Worm (Caenorhabditis elegans) whole organism, L4 larva: ENCODE data around the gene ZK418.13.

Source experiments
- D1046.2 ChIP-seq: fragments of 200-800 bp; sonication (Bioruptor generic); IDR thresholded peaks from 2 replicates; pipeline ENCODE4 v1.3.6; 2022; ENCODE audit warnings: missing genetic modification characterization, missing compliant biosample characterization
- F37D6.2 ChIP-seq: sonication (generic microtip); optimal IDR thresholded peaks from 2 replicates; lab custom pipeline; 2016; ENCODE audit warnings: mild to moderate bottlenecking, missing genetic modification characterization, missing compliant biosample characterization
- F44E2.7 ChIP-seq: fragments of 200-800 bp; sonication (Bioruptor generic); IDR thresholded peaks from 2 replicates; pipeline ENCODE4 v2.1.2; 2022; ENCODE audit warnings: missing genetic modification characterization, missing compliant biosample characterization
- F49E8.2 ChIP-seq: sonication (generic microtip); optimal IDR thresholded peaks from 2 replicates; lab custom pipeline; 2016; ENCODE audit warnings: missing compliant biosample characterization, mild to moderate bottlenecking, missing genetic modification characterization, borderline replicate concordance
- Y105C5A.15 ChIP-seq: fragments of 200-800 bp; sonication (Bioruptor generic); IDR thresholded peaks from 2 replicates; pipeline ENCODE4 v1.3.6; 2022; ENCODE audit warnings: missing genetic modification characterization, missing compliant biosample characterization
- ZK546.5 ChIP-seq, 2 experiments: sonication (generic microtip); optimal IDR thresholded peaks; 2 replicates each; lab custom pipeline; 2017; ENCODE audit warnings: missing biosample characterization in 2 of 2, missing genetic modification characterization in 2 of 2
- aha-1 ChIP-seq: fragments of 150-350 bp; peaks from one replicate; lab custom pipeline; 2014; ENCODE audit warnings: missing biosample characterization, missing genetic modification characterization
- ama-1 ChIP-seq: fragments of 150-350 bp; optimal IDR thresholded peaks from 2 replicates; lab custom pipeline; 2014; ENCODE audit warnings: inconsistent platforms, mixed read lengths
- attf-4 ChIP-seq: sonication (generic microtip); optimal IDR thresholded peaks from 3 replicates; lab custom pipeline; 2017; ENCODE audit warnings: missing biosample characterization, missing genetic modification characterization
- ceh-20 ChIP-seq: fragments of 200-800 bp; sonication (Bioruptor generic); IDR thresholded peaks from 2 replicates; pipeline ENCODE4 v1.3.6; 2022; ENCODE audit warnings: missing genetic modification reagents, missing genetic modification characterization, missing compliant biosample characterization
- ceh-82 ChIP-seq: sonication (generic microtip); optimal IDR thresholded peaks from 2 replicates; lab custom pipeline; 2017; ENCODE audit warnings: missing biosample characterization, missing genetic modification characterization
- ces-1 ChIP-seq: fragments of 150-350 bp; sonication (generic microtip); optimal IDR thresholded peaks from 4 replicates; lab custom pipeline; 2014; ENCODE audit warnings: missing biosample characterization, missing genetic modification reagents, missing genetic modification characterization
- ctbp-1 ChIP-seq: fragments of 200-800 bp; sonication (Bioruptor generic); IDR thresholded peaks from 2 replicates; pipeline ENCODE4 v1.3.6; 2022; ENCODE audit warnings: missing genetic modification reagents, missing genetic modification characterization, missing compliant biosample characterization
- daf-19 ChIP-seq: fragments of 200-800 bp; sonication (Bioruptor generic); conservative IDR thresholded peaks from 2 replicates; pipeline ENCODE4 v1.3.6; 2022; ENCODE audit warnings: missing genetic modification characterization, missing compliant biosample characterization
- daf-8 ChIP-seq: fragments of 200-800 bp; sonication (Bioruptor generic); IDR thresholded peaks from 2 replicates; pipeline ENCODE4 v1.3.6; 2022; ENCODE audit warnings: missing genetic modification characterization, missing compliant biosample characterization
- dmd-8 ChIP-seq: fragments of 200-800 bp; sonication (Bioruptor generic); IDR thresholded peaks from 2 replicates; pipeline ENCODE4 v1.3.6; 2022; ENCODE audit warnings: missing genetic modification characterization, missing compliant biosample characterization
- egl-27 ChIP-seq: sonication (generic microtip); optimal IDR thresholded peaks from 3 replicates; lab custom pipeline; 2017; ENCODE audit warnings: missing biosample characterization, missing genetic modification reagents, missing genetic modification characterization
- fkh-10 ChIP-seq: fragments of 150-350 bp; optimal IDR thresholded peaks from 2 replicates; lab custom pipeline; 2014; ENCODE audit warnings: missing biosample characterization, missing genetic modification reagents, missing genetic modification characterization
- fos-1 ChIP-seq: fragments of 150-350 bp; optimal IDR thresholded peaks from 2 replicates; lab custom pipeline; 2014; ENCODE audit warnings: missing biosample characterization, missing genetic modification characterization
- hif-1 ChIP-seq, 2 experiments: sonication (generic microtip); optimal IDR thresholded peaks; 2 replicates each; lab custom pipeline; 2016 to 2017; ENCODE audit warnings: missing compliant biosample characterization in 2 of 2, missing genetic modification characterization in 2 of 2, missing genetic modification reagents in 2 of 2, missing genotype in 2 of 2, mild to moderate bottlenecking in 1 of 2
- hlh-30 ChIP-seq: sonication (generic microtip); optimal IDR thresholded peaks from 2 replicates; lab custom pipeline; 2017; ENCODE audit warnings: antibody characterized with exemption, mild to moderate bottlenecking, missing genetic modification characterization, missing compliant biosample characterization; ENCODE audit not compliant: insufficient read depth
- hmg-1.1 ChIP-seq: fragments of 200-800 bp; sonication (Bioruptor generic); IDR thresholded peaks from 2 replicates; pipeline ENCODE4 v1.3.6; 2022; ENCODE audit warnings: missing genetic modification reagents, missing genetic modification characterization, missing compliant biosample characterization
- jun-1 ChIP-seq: fragments of 150-350 bp; optimal IDR thresholded peaks from 2 replicates; lab custom pipeline; 2014; ENCODE audit warnings: missing biosample characterization, missing genetic modification reagents, missing genetic modification characterization
- lin-15B ChIP-seq: fragments of 150-350 bp; sonication (generic microtip); optimal IDR thresholded peaks from 3 replicates; lab custom pipeline; 2014; ENCODE audit warnings: missing biosample characterization, missing genetic modification characterization
- lin-39 ChIP-seq: fragments of 150-350 bp; optimal IDR thresholded peaks from 2 replicates; lab custom pipeline; 2014; ENCODE audit warnings: missing biosample characterization, missing genetic modification reagents, missing genetic modification characterization
- lsy-2 ChIP-seq, 2 experiments: fragments of 150-350 bp in 1 of 2; sonication (generic microtip) in 1 of 2; optimal IDR thresholded peaks; 2 replicates each; lab custom pipeline; 2014 to 2017; ENCODE audit warnings: missing biosample characterization in 2 of 2, missing genetic modification characterization in 2 of 2
- mdt-29 ChIP-seq: fragments of 200-800 bp; sonication (Bioruptor generic); IDR thresholded peaks from 2 replicates; pipeline ENCODE4 v1.3.6; 2022; ENCODE audit warnings: missing genetic modification reagents, missing genetic modification characterization, missing compliant biosample characterization
- mep-1 ChIP-seq: fragments of 150-350 bp; sonication (generic microtip); optimal IDR thresholded peaks from 3 replicates; lab custom pipeline; 2014; ENCODE audit warnings: missing biosample characterization, missing genetic modification characterization
- nhr-102 ChIP-seq: sonication (generic microtip); optimal IDR thresholded peaks from 2 replicates; lab custom pipeline; 2016; ENCODE audit warnings: mild to moderate bottlenecking, missing genetic modification characterization, moderate library complexity, missing compliant biosample characterization
- nhr-11 ChIP-seq: fragments of 150-350 bp; optimal IDR thresholded peaks from 2 replicates; lab custom pipeline; 2014; ENCODE audit warnings: missing biosample characterization, missing genetic modification characterization
- nhr-25 ChIP-seq: sonication (generic microtip); optimal IDR thresholded peaks from 2 replicates; lab custom pipeline; 2017; ENCODE audit warnings: missing genetic modification characterization, mild to moderate bottlenecking, missing compliant biosample characterization, antibody characterized with exemption, moderate library complexity, borderline replicate concordance; ENCODE audit not compliant: insufficient read depth
- nhr-28 ChIP-seq: fragments of 150-350 bp; optimal IDR thresholded peaks from 2 replicates; lab custom pipeline; 2014; ENCODE audit warnings: missing biosample characterization, missing genetic modification characterization
- nhr-41 ChIP-seq: fragments of 200-800 bp; sonication (Bioruptor generic); IDR thresholded peaks from 2 replicates; pipeline ENCODE4 v1.3.6; 2022; ENCODE audit warnings: missing genetic modification reagents, missing genetic modification characterization, missing compliant biosample characterization
- nhr-42 ChIP-seq: fragments of 200-800 bp; sonication (Bioruptor generic); IDR thresholded peaks from 2 replicates; pipeline ENCODE4 v1.3.6; 2022; ENCODE audit warnings: missing genetic modification characterization, missing compliant biosample characterization
- nhr-48 ChIP-seq: sonication (generic microtip); optimal IDR thresholded peaks from 2 replicates; lab custom pipeline; 2016; ENCODE audit warnings: mild to moderate bottlenecking, missing genetic modification characterization, missing compliant biosample characterization
- nhr-76 ChIP-seq: fragments of 150-350 bp; optimal IDR thresholded peaks from 2 replicates; lab custom pipeline; 2014; ENCODE audit warnings: missing biosample characterization, missing genetic modification characterization
- pqm-1 ChIP-seq: sonication (generic microtip); optimal IDR thresholded peaks from 2 replicates; lab custom pipeline; 2017; ENCODE audit warnings: missing biosample characterization, missing genetic modification characterization
- rbr-2 ChIP-seq: sonication (generic microtip); optimal IDR thresholded peaks from 2 replicates; lab custom pipeline; 2016; ENCODE audit warnings: missing genotype, missing genetic modification characterization, missing compliant biosample characterization
- set-16 ChIP-seq: fragments of 200-800 bp; sonication (Bioruptor generic); IDR thresholded peaks from 2 replicates; pipeline ENCODE4 v1.3.6; 2022; ENCODE audit warnings: missing genetic modification reagents, missing genetic modification characterization, missing compliant biosample characterization
- spr-3 ChIP-seq: fragments of 200-800 bp; sonication (Bioruptor generic); optimal IDR thresholded peaks from 2 replicates; lab custom pipeline; 2018; ENCODE audit warnings: mild to moderate bottlenecking, missing genetic modification characterization, missing compliant biosample characterization
- vab-7 ChIP-seq: fragments of 200-800 bp; sonication (Bioruptor generic); IDR thresholded peaks from 2 replicates; pipeline ENCODE4 v1.3.6; 2022; ENCODE audit warnings: missing genetic modification reagents, missing genetic modification characterization, missing compliant biosample characterization
- zag-1 ChIP-seq: fragments of 150-350 bp; optimal IDR thresholded peaks from 2 replicates; lab custom pipeline; 2014; ENCODE audit warnings: missing biosample characterization, missing genetic modification characterization
- zfp-3 ChIP-seq: fragments of 200-800 bp; sonication (Bioruptor generic); conservative IDR thresholded peaks from 2 replicates; pipeline ENCODE4 v1.3.6; 2022; ENCODE audit warnings: missing genetic modification reagents, missing genetic modification characterization, missing compliant biosample characterization
- zip-2 ChIP-seq: fragments of 150-350 bp; optimal IDR thresholded peaks from 2 replicates; lab custom pipeline; 2014; ENCODE audit warnings: missing biosample characterization, missing genetic modification characterization

Gene ZK418.13

ce11 chrIII:7096481-7096880 is 20.2 kb upstream of the ZK418.13 start:
- TF ChIP-seq jun-1 (tag; lab: Kevin White, UChicago): no peak
- TF ChIP-seq F37D6.2 (tag; lab: Kevin White, UChicago): no peak
- no peak for TF ChIP-seq ceh-82 (tag; lab: Kevin White, UChicago)
- peak; percentile 96 for TF ChIP-seq aha-1 (tag; lab: Kevin White, UChicago)

DNA sequence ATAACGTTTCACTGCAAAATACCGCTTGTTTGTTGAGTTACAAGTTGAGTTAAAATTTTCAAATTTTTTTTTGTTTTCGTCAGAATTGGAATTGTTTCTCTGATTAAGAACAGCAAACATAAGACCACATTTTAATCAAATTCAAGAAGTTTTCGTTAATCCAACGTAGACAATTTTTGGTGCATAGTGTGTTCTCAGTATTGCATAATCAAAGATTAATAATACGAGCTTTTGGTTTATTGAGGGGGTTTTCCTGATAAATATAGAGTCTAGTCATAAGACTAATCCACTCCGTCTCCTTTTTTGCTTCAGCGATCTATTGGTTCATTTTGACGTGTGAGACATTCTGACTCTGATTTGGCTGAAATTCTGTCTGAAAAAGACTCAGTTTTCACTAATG is 18.9 kb upstream of the ZK418.13 start, which contains the start of gene nhr-9:
nhr-9 (plus strand) TSS at position 307 of the 400 bp plus-strand sequence.
- no peak for TF ChIP-seq egl-27
- no peak for TF ChIP-seq spr-3 (GFP tag; lab: Kevin White, UChicago)
- no peak for TF ChIP-seq fos-1
- TF ChIP-seq ceh-20 (GFP tag; lab: Robert Waterston, UW): no peak
- no peak for TF ChIP-seq hlh-30
- no peak for TF ChIP-seq daf-8
- no peak for TF ChIP-seq hmg-1.1 (GFP tag; lab: Robert Waterston, UW)
- TF ChIP-seq lin-15B (tag; lab: Kevin White, UChicago): no peak
- TF ChIP-seq nhr-11 (tag; lab: Kevin White, UChicago): no peak
- TF ChIP-seq rbr-2 (tag; lab: Kevin White, UChicago): no peak
- TF ChIP-seq ama-1 (lab: Kevin White, UChicago): no peak
- TF ChIP-seq D1046.2 (GFP tag; lab: Robert Waterston, UW): no peak
- TF ChIP-seq ZK546.5 (tag; optimal IDR thresholded peaks at IDR 0.05; lab: Kevin White, UChicago): no peak
- TF ChIP-seq ces-1 (GFP tag; lab: Kevin White, UChicago): no peak
- TF ChIP-seq hif-1 (tag; optimal IDR thresholded peaks at IDR 0.05; lab: Kevin White, UChicago): no peak
- no peak for TF ChIP-seq daf-19 (GFP tag; lab: Robert Waterston, UW)
- no peak for TF ChIP-seq zag-1 (tag; lab: Kevin White, UChicago)
- TF ChIP-seq F44E2.7 (GFP tag; lab: Robert Waterston, UW): no peak
- TF ChIP-seq attf-4 (tag; lab: Kevin White, UChicago): no peak
- TF ChIP-seq ctbp-1 (GFP tag; lab: Robert Waterston, UW): no peak

DNA sequence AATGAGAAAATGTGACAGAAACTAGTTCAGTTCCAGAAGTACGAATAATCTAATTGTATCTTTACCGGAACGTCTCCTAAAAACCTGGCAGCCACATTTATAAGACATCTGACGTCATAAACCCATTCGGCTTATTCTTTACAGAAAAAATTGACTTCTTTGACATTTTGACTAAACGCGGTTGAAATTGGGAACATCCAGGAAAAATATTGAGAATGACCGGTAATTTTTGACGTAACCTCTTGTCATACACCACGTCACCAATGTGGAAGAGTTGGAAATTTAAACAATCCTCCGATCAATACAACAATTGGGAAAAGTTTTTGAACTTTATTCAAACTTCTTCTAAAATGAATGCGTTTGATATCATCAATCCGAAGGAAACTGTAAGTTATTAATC is 14.8 kb upstream of the ZK418.13 start, which contains the start of gene ZK418.2:
ZK418.2 (plus strand) TSS at position 301 of the 400 bp plus-strand sequence.
- no peak for TF ChIP-seq zfp-3
- peak; percentile 57 for TF ChIP-seq aha-1 (tag; lab: Kevin White, UChicago)
- TF ChIP-seq, all 104 proteins: peak for 1

- peak; percentile 13 for TF ChIP-seq nhr-11 (tag; lab: Kevin White, UChicago)
- no peak for TF ChIP-seq F49E8.2 (tag; lab: Kevin White, UChicago)
- no peak for TF ChIP-seq lin-39
- TF ChIP-seq fkh-10 (GFP tag; lab: Kevin White, UChicago): no peak
- no peak for TF ChIP-seq zip-2 (tag; lab: Kevin White, UChicago)
- no peak for TF ChIP-seq dmd-8 (GFP tag; lab: Robert Waterston, UW)
- no peak for TF ChIP-seq nhr-48 (tag; lab: Kevin White, UChicago)
- TF ChIP-seq vab-7 (GFP tag; lab: Robert Waterston, UW): no peak
- no peak for TF ChIP-seq hif-1 (tag; optimal IDR thresholded peaks at IDR 0.05; lab: Kevin White, UChicago)
Measured at ce11 chrIII:7090545-7090944, 14.3 kb upstream of the ZK418.13 start, which contains the start of gene ZK418.10. ZK418.10 (minus strand) TSS chrIII:7090692.

DNA sequence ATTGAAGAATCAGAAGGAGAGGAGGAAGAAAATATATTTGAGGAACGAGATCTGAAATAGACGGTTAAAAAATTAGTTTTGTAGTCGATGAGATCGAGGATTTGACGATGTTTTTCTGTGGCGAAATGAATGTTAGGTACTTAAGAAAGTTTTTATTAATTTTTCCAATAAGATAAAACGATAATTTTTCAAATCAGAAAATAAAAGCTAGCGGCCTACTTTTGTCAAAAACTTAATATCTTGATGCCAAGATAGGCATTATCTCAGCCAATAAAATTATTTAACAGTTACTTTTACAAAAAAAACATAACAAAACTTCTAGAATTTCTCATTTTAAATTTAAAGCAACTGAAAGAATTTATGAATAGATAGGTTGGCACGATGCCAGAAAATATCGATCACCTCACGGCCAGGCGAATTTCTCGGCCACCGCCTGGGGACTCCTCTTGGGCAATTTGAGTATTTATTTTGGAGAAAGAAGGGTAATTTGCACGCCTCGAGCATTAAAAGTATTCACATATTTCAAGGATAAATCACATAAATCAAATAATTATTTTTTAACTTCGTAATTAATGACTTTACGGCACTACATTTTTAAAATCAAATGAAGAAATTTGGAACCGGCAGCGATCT is 11.5 kb upstream of the ZK418.13 start, which contains the start of gene fubl-2:
fubl-2 (minus strand) TSS at position 51 of the 633 bp plus-strand sequence.
- TF ChIP-seq Y105C5A.15 (GFP tag; lab: Robert Waterston, UW) (no peak), F37D6.2 (tag; lab: Kevin White, UChicago) (no peak), mdt-29 (GFP tag; lab: Robert Waterston, UW) (no peak), mep-1 (tag; lab: Kevin White, UChicago) (no peak), nhr-25 (tag; lab: Kevin White, UChicago) (no peak), attf-4 (tag; lab: Kevin White, UChicago) (no peak), nhr-41 (no peak), vab-7 (GFP tag; lab: Robert Waterston, UW) (no peak), nhr-102 (tag; lab: Kevin White, UChicago) (no peak), set-16 (GFP tag; lab: Robert Waterston, UW) (no peak), daf-8 (no peak), nhr-11 (tag; lab: Kevin White, UChicago) (peak; percentile 6), nhr-76 (no peak), pqm-1 (no peak), nhr-28 (tag; lab: Kevin White, UChicago) (peak; percentile 26), ZK546.5 (tag; optimal IDR thresholded peaks at IDR 0.05; lab: Kevin White, UChicago) (no peak), nhr-42 (no peak), lsy-2 (tag; optimal IDR thresholded peaks at IDR 0.05; lab: Kevin White, UChicago) (peak; percentile 22 to 89)
